Worm (Caenorhabditis elegans) whole organism, L3 larva: Measurements from ENCODE around the gene hlh-32.

Experiments
- R02D3.7 ChIP-seq: fragments of 150-350 bp; optimal IDR thresholded peaks from 2 replicates; lab custom pipeline; 2014; ENCODE audit warnings: missing biosample characterization, missing genetic modification characterization
- ZK546.5 ChIP-seq: sonication (generic microtip); optimal IDR thresholded peaks from 2 replicates; lab custom pipeline; 2017; ENCODE audit warnings: missing biosample characterization, missing genetic modification characterization
- aly-2 ChIP-seq: fragments of 150-350 bp; optimal IDR thresholded peaks from 2 replicates; lab custom pipeline; 2014; ENCODE audit warnings: missing biosample characterization, missing genetic modification characterization
- ama-1 ChIP-seq: fragments of 150-350 bp; optimal IDR thresholded peaks from 2 replicates; lab custom pipeline; 2018
- ceh-16 ChIP-seq: sonication (generic microtip); optimal IDR thresholded peaks from 2 replicates; lab custom pipeline; 2017; ENCODE audit warnings: missing biosample characterization, missing genetic modification characterization
- ceh-28 ChIP-seq: fragments of 150-350 bp; optimal IDR thresholded peaks from 2 replicates; lab custom pipeline; 2014; ENCODE audit warnings: missing biosample characterization, missing genetic modification reagents, missing genetic modification characterization
- ceh-82 ChIP-seq: fragments of 150-350 bp; optimal IDR thresholded peaks from 2 replicates; lab custom pipeline; 2014; ENCODE audit warnings: missing biosample characterization, missing genetic modification characterization
- ceh-9 ChIP-seq: sonication (generic microtip); optimal IDR thresholded peaks from 2 replicates; lab custom pipeline; 2018; ENCODE audit warnings: missing biosample characterization, missing genetic modification characterization
- daf-12 ChIP-seq: fragments of 150-350 bp; optimal IDR thresholded peaks from 2 replicates; lab custom pipeline; 2014; ENCODE audit warnings: missing biosample characterization, missing genetic modification reagents, missing genetic modification characterization
- egl-27 ChIP-seq: sonication (generic microtip); optimal IDR thresholded peaks from 4 replicates; lab custom pipeline; 2017; ENCODE audit warnings: missing biosample characterization, missing genetic modification reagents, missing genetic modification characterization
- elt-2 ChIP-seq: sonication (generic microtip); optimal IDR thresholded peaks from 2 replicates; lab custom pipeline; 2016; ENCODE audit warnings: missing genetic modification reagents, mild to moderate bottlenecking, missing genetic modification characterization, missing compliant biosample characterization
- elt-3 ChIP-seq, 3 experiments: fragments of 150-350 bp in 1 of 3; sonication (generic microtip) in 2 of 3; optimal IDR thresholded peaks; 2 replicates in 2 of 3; 4 replicates in 1 of 3; lab custom pipeline; 2014 to 2017; ENCODE audit warnings: missing biosample characterization in 3 of 3, missing genetic modification characterization in 3 of 3
- fkh-10 ChIP-seq: sonication (generic microtip); optimal IDR thresholded peaks from 2 replicates; lab custom pipeline; 2017; ENCODE audit warnings: missing biosample characterization, missing genetic modification reagents, missing genetic modification characterization
- fkh-2 ChIP-seq: fragments of 150-350 bp; optimal IDR thresholded peaks from 2 replicates; lab custom pipeline; 2014; ENCODE audit warnings: missing biosample characterization, missing genetic modification reagents, missing genetic modification characterization
- jun-1 ChIP-seq: fragments of 150-350 bp; optimal IDR thresholded peaks from 2 replicates; lab custom pipeline; 2014; ENCODE audit warnings: missing biosample characterization, missing genetic modification reagents, missing genetic modification characterization
- lin-39 ChIP-seq: fragments of 150-350 bp; optimal IDR thresholded peaks from 2 replicates; lab custom pipeline; 2018; ENCODE audit warnings: missing biosample characterization, missing genetic modification reagents, missing genetic modification characterization
- lsy-12 ChIP-seq: sonication (generic microtip); optimal IDR thresholded peaks from 2 replicates; lab custom pipeline; 2016; ENCODE audit warnings: mild to moderate bottlenecking, missing genetic modification characterization, missing compliant biosample characterization
- mdl-1 ChIP-seq: fragments of 150-350 bp; optimal IDR thresholded peaks from 2 replicates; lab custom pipeline; 2014; ENCODE audit warnings: missing biosample characterization, missing genetic modification characterization
- mml-1 ChIP-seq: fragments of 150-350 bp; sonication (generic microtip); optimal IDR thresholded peaks from 3 replicates; lab custom pipeline; 2014; ENCODE audit warnings: missing biosample characterization, missing genetic modification characterization
- nfya-1 ChIP-seq: sonication (generic microtip); optimal IDR thresholded peaks from 2 replicates; lab custom pipeline; 2017; ENCODE audit warnings: missing genetic modification characterization, mild to moderate bottlenecking, missing compliant biosample characterization, antibody characterized with exemption, moderate library complexity; ENCODE audit not compliant: insufficient read depth
- nhr-12 ChIP-seq: fragments of 150-350 bp; optimal IDR thresholded peaks from 2 replicates; lab custom pipeline; 2014; ENCODE audit warnings: missing biosample characterization, missing genetic modification characterization
- nhr-23 ChIP-seq: fragments of 150-350 bp; optimal IDR thresholded peaks from 2 replicates; lab custom pipeline; 2014; ENCODE audit warnings: missing biosample characterization, missing genetic modification reagents, missing genetic modification characterization
- nhr-237 ChIP-seq: fragments of 150-350 bp; optimal IDR thresholded peaks from 2 replicates; lab custom pipeline; 2014; ENCODE audit warnings: missing biosample characterization, missing genetic modification characterization
- nhr-25 ChIP-seq: sonication (generic microtip); optimal IDR thresholded peaks from 2 replicates; lab custom pipeline; 2017; ENCODE audit warnings: missing biosample characterization, missing genetic modification characterization
- nhr-28 ChIP-seq: fragments of 150-350 bp; optimal IDR thresholded peaks from 2 replicates; lab custom pipeline; 2014; ENCODE audit warnings: missing biosample characterization, missing genetic modification characterization
- nhr-43 ChIP-seq: sonication (generic microtip); optimal IDR thresholded peaks from 2 replicates; lab custom pipeline; 2016; ENCODE audit warnings: mild to moderate bottlenecking, missing genetic modification characterization, missing compliant biosample characterization; ENCODE audit not compliant: poor library complexity, severe bottlenecking
- nhr-77 ChIP-seq: fragments of 150-350 bp; optimal IDR thresholded peaks from 2 replicates; lab custom pipeline; 2014; ENCODE audit warnings: missing biosample characterization, missing genetic modification characterization
- pha-4 ChIP-seq: fragments of 150-350 bp; optimal IDR thresholded peaks from 2 replicates; lab custom pipeline; 2014; ENCODE audit warnings: missing biosample characterization, missing genetic modification reagents, missing genetic modification characterization
- pqm-1 ChIP-seq: fragments of 150-350 bp; optimal IDR thresholded peaks from 2 replicates; lab custom pipeline; 2017; ENCODE audit warnings: missing biosample characterization, missing genetic modification characterization, inconsistent platforms
- sea-2 ChIP-seq: fragments of 150-350 bp; sonication (generic microtip); optimal IDR thresholded peaks from 4 replicates; lab custom pipeline; 2014; ENCODE audit warnings: missing biosample characterization, missing genetic modification reagents, missing genetic modification characterization
- snpc-4 ChIP-seq: fragments of 150-350 bp; optimal IDR thresholded peaks from 2 replicates; lab custom pipeline; 2014; ENCODE audit warnings: missing biosample characterization, missing genetic modification characterization
- tbx-2 ChIP-seq: sonication (generic microtip); optimal IDR thresholded peaks from 2 replicates; lab custom pipeline; 2016; ENCODE audit warnings: mild to moderate bottlenecking, missing genetic modification characterization, missing compliant biosample characterization
- unc-39 ChIP-seq: sonication (generic microtip); optimal IDR thresholded peaks from 4 replicates; lab custom pipeline; 2017; ENCODE audit warnings: missing biosample characterization, missing genetic modification characterization
- zag-1 ChIP-seq: fragments of 150-350 bp; optimal IDR thresholded peaks from 2 replicates; lab custom pipeline; 2014; ENCODE audit warnings: missing biosample characterization, missing genetic modification characterization
- ztf-11 ChIP-seq: fragments of 150-350 bp; optimal IDR thresholded peaks from 2 replicates; lab custom pipeline; 2014; ENCODE audit warnings: missing biosample characterization, missing genetic modification characterization
- ztf-4 ChIP-seq: fragments of 150-350 bp; optimal IDR thresholded peaks from 2 replicates; lab custom pipeline; 2014; ENCODE audit warnings: missing biosample characterization, missing genetic modification characterization

The hlh-32 gene

ce11 chrIV:16146063-16146462, 13.8 kb downstream of the hlh-32 start:
- TF ChIP-seq aly-2 (no peak), ama-1 (lab: Kevin White, UChicago) (no peak), tbx-2 (tag; lab: Kevin White, UChicago) (no peak), ztf-4 (tag; lab: Kevin White, UChicago) (no peak), fkh-10 (no peak), mml-1 (tag; lab: Kevin White, UChicago) (no peak), nhr-43 (tag; lab: Kevin White, UChicago) (no peak), sea-2 (GFP tag; lab: Kevin White, UChicago) (no peak), ceh-9 (tag; lab: Kevin White, UChicago) (no peak), ztf-11 (tag; lab: Kevin White, UChicago) (no peak), zag-1 (no peak), ceh-28 (no peak), nhr-23 (tag; lab: Kevin White, UChicago) (no peak)
- TF ChIP-seq, all 47 proteins: peak for 0

ce11 chrIV:16147055-16147454, 14.8 kb downstream of the hlh-32 start, which contains the start of gene Y105C5B.25:
Y105C5B.25 (minus strand) TSS chrIV:16147155.
- no peak for TF ChIP-seq daf-12 (tag; lab: Kevin White, UChicago)
- no peak for TF ChIP-seq ama-1 (lab: Kevin White, UChicago)
- TF ChIP-seq pha-4 = no peak
- TF ChIP-seq lsy-12 (tag; lab: Kevin White, UChicago) = no peak
- TF ChIP-seq nhr-237 = no peak
- TF ChIP-seq nhr-25 (tag; lab: Kevin White, UChicago) = no peak
- no peak for TF ChIP-seq R02D3.7 (tag; lab: Kevin White, UChicago)
- TF ChIP-seq mdl-1 (tag; lab: Kevin White, UChicago) = no peak
- no peak for TF ChIP-seq ceh-16
- TF ChIP-seq nhr-12 (tag; lab: Kevin White, UChicago) = no peak
- no peak for TF ChIP-seq elt-3 (tag; optimal IDR thresholded peaks at IDR 0.05; lab: Kevin White, UChicago)
- TF ChIP-seq ztf-11 (tag; lab: Kevin White, UChicago) = no peak
- no peak for TF ChIP-seq fkh-2 (tag; lab: Kevin White, UChicago)
- no peak for TF ChIP-seq ceh-82 (tag; lab: Kevin White, UChicago)
- TF ChIP-seq snpc-4 (tag; lab: Kevin White, UChicago) = no peak
- no peak for TF ChIP-seq zag-1
- no peak for TF ChIP-seq ZK546.5 (tag; lab: Kevin White, UChicago)
- TF ChIP-seq lin-39 (tag; lab: Kevin White, UChicago) = no peak
- TF ChIP-seq nfya-1 = no peak
- no peak for TF ChIP-seq pqm-1 (tag; lab: Kevin White, UChicago)

ce11 chrIV:16167331-16167730, 35.1 kb downstream of the hlh-32 start:
- peak; percentile 48 for TF ChIP-seq tbx-2 (tag; lab: Kevin White, UChicago)
- TF ChIP-seq pha-4 = peak; percentile 23
- TF ChIP-seq lsy-12 (tag; lab: Kevin White, UChicago) = peak; percentile 56
- peak; percentile 17 for TF ChIP-seq snpc-4 (tag; lab: Kevin White, UChicago)
- peak; percentile 76 for TF ChIP-seq nhr-43 (tag; lab: Kevin White, UChicago)
- peak; percentile 46 for TF ChIP-seq elt-2 (tag; lab: Kevin White, UChicago)

ce11 chrIV:16167941-16168340, 35.7 kb downstream of the hlh-32 start:
- no peak for TF ChIP-seq nhr-77 (tag; lab: Kevin White, UChicago)
- TF ChIP-seq nhr-43 (tag; lab: Kevin White, UChicago) = peak; percentile 30
- TF ChIP-seq ama-1 (lab: Kevin White, UChicago) = peak; percentile 87

- TF ChIP-seq lin-39 (tag; lab: Kevin White, UChicago) = no peak
- TF ChIP-seq nhr-25 (tag; lab: Kevin White, UChicago) = no peak
- TF ChIP-seq nhr-77 (tag; lab: Kevin White, UChicago) = no peak
- no peak for TF ChIP-seq jun-1 (tag; lab: Kevin White, UChicago)
- TF ChIP-seq egl-27 (tag; lab: Kevin White, UChicago) = no peak
- TF ChIP-seq ceh-82 (tag; lab: Kevin White, UChicago) = no peak
- TF ChIP-seq fkh-10 = no peak
- no peak for TF ChIP-seq fkh-2 (tag; lab: Kevin White, UChicago)
- no peak for TF ChIP-seq mml-1 (tag; lab: Kevin White, UChicago)
- TF ChIP-seq ceh-16 = no peak
- TF ChIP-seq zag-1 = no peak
- TF ChIP-seq nhr-28 (tag; lab: Kevin White, UChicago) = no peak
- TF ChIP-seq elt-2 (tag; lab: Kevin White, UChicago) = no peak
- no peak for TF ChIP-seq unc-39 (tag; lab: Kevin White, UChicago)
- no peak for TF ChIP-seq daf-12 (tag; lab: Kevin White, UChicago)
- TF ChIP-seq, all 47 proteins: peak for 0
Observed at ce11 chrIV:16168702-16169440, 36.6 kb downstream of the hlh-32 start.
